Worm (Caenorhabditis elegans) whole organism, L4/young adult: ENCODE data around the gene islo-1.

ENCODE experiments used
- W03F9.2 ChIP-seq: fragments of 150-350 bp; optimal IDR thresholded peaks from 2 replicates; lab custom pipeline; 2014; ENCODE audit warnings: missing biosample characterization, missing genetic modification characterization
- him-1 ChIP-seq: sonication (generic microtip); optimal IDR thresholded peaks from 2 replicates; lab custom pipeline; 2016; ENCODE audit warnings: missing genotype, missing genetic modification reagents, missing genetic modification characterization, missing compliant biosample characterization

ce11 chrIV:8153163-8153562 is 17.0 kb downstream of the islo-1 start:
- TF ChIP-seq him-1 (tag; lab: Kevin White, UChicago) (no peak), W03F9.2 (tag; lab: Kevin White, UChicago) (no peak)
